Fruit fly (Drosophila melanogaster) whole organism, pupa: ENCODE data around the gene CG42650.

Source experiments
- CG12605 ChIP-seq: fragments of 200-800 bp; sonication (Bioruptor generic); IDR thresholded peaks from 2 replicates; pipeline ENCODE4 v1.3.6; 2022; ENCODE audit warnings: missing biosample characterization, missing genetic modification characterization
- CG13204 ChIP-seq: fragments of 200-800 bp; sonication (Bioruptor generic); optimal IDR thresholded peaks from 2 replicates; lab custom pipeline; 2018; ENCODE audit warnings: missing biosample characterization, mild to moderate bottlenecking, missing genetic modification characterization, moderate library complexity
- CG32121 ChIP-seq: fragments of 200-800 bp; sonication (Bioruptor generic); IDR thresholded peaks from 2 replicates; pipeline ENCODE4 v1.3.6; 2022; ENCODE audit warnings: missing biosample characterization, missing genetic modification characterization
- CG8159 ChIP-seq: fragments of 200-800 bp; sonication (Bioruptor generic); optimal IDR thresholded peaks from 3 replicates; lab custom pipeline; 2018; ENCODE audit warnings: missing biosample characterization, mild to moderate bottlenecking, missing genetic modification characterization, moderate library complexity
- CG8301 ChIP-seq: fragments of 200-800 bp; sonication (Bioruptor generic); optimal IDR thresholded peaks from 2 replicates; lab custom pipeline; 2018; ENCODE audit warnings: missing biosample characterization, mild to moderate bottlenecking, missing genetic modification characterization
- D1 ChIP-seq: fragments of 200-800 bp; sonication (Bioruptor generic); optimal IDR thresholded peaks from 2 replicates; lab custom pipeline; 2018; ENCODE audit warnings: missing biosample characterization, mild to moderate bottlenecking, missing genetic modification characterization, moderate library complexity
- EcR ChIP-seq: fragments of 200-800 bp; sonication (Bioruptor generic); optimal IDR thresholded peaks from 3 replicates; lab custom pipeline; 2019; ENCODE audit warnings: missing biosample characterization, missing genetic modification characterization, mild to moderate bottlenecking, moderate library complexity, missing genetic modification reagents
- gl ChIP-seq: fragments of 200-800 bp; sonication (Bioruptor generic); optimal IDR thresholded peaks from 2 replicates; lab custom pipeline; 2018; ENCODE audit warnings: missing biosample characterization, mild to moderate bottlenecking, missing genetic modification characterization

dm6 chr3R:7363673-7364072 is 27.5 kb upstream of the CG42650 start, which contains the start of gene Mst84Dd:
- TF ChIP-seq CG8301 (tag; lab: Kevin White, UChicago) (no peak), CG32121 (no peak), CG12605 (GFP tag; lab: Robert Waterston, UW) (no peak), CG8159 (tag; lab: Kevin White, UChicago) (no peak), gl (tag; lab: Kevin White, UChicago) (no peak), EcR (GFP tag; lab: Kevin White, UChicago) (no peak), D1 (tag; lab: Kevin White, UChicago) (no peak), CG13204 (GFP tag; lab: Kevin White, UChicago) (no peak)
